Worm (Caenorhabditis elegans) whole organism, L3 larva: Measurements from ENCODE around the gene atf-2.
A peak's percentile ranks its signal among the peaks of the same experiment; 100 is the strongest.

Source experiments
- ZK546.5 ChIP-seq: sonication (generic microtip); optimal IDR thresholded peaks from 2 replicates; lab custom pipeline; 2017; ENCODE audit warnings: missing biosample characterization, missing genetic modification characterization
- ama-1 ChIP-seq: fragments of 150-350 bp; optimal IDR thresholded peaks from 2 replicates; lab custom pipeline; 2018
- ceh-16 ChIP-seq: sonication (generic microtip); optimal IDR thresholded peaks from 2 replicates; lab custom pipeline; 2017; ENCODE audit warnings: missing biosample characterization, missing genetic modification characterization
- ceh-9 ChIP-seq: sonication (generic microtip); optimal IDR thresholded peaks from 2 replicates; lab custom pipeline; 2018; ENCODE audit warnings: missing biosample characterization, missing genetic modification characterization
- elt-1 ChIP-seq: fragments of 150-350 bp; optimal IDR thresholded peaks from 2 replicates; lab custom pipeline; 2014; ENCODE audit warnings: missing biosample characterization, missing genetic modification characterization
- elt-2 ChIP-seq: sonication (generic microtip); optimal IDR thresholded peaks from 2 replicates; lab custom pipeline; 2016; ENCODE audit warnings: missing genetic modification reagents, mild to moderate bottlenecking, missing genetic modification characterization, missing compliant biosample characterization
- elt-3 ChIP-seq, 3 experiments: fragments of 150-350 bp in 1 of 3; sonication (generic microtip) in 2 of 3; optimal IDR thresholded peaks; 2 replicates in 2 of 3; 4 replicates in 1 of 3; lab custom pipeline; 2014 to 2017; ENCODE audit warnings: missing biosample characterization in 3 of 3, missing genetic modification characterization in 3 of 3
- eor-1 ChIP-seq, 2 experiments: fragments of 150-350 bp; optimal IDR thresholded peaks; 2 replicates each; lab custom pipeline; 2014 to 2018; ENCODE audit warnings: missing biosample characterization in 2 of 2, missing genetic modification characterization in 2 of 2
- fkh-10 ChIP-seq: sonication (generic microtip); optimal IDR thresholded peaks from 2 replicates; lab custom pipeline; 2017; ENCODE audit warnings: missing biosample characterization, missing genetic modification reagents, missing genetic modification characterization
- fkh-2 ChIP-seq: fragments of 150-350 bp; optimal IDR thresholded peaks from 2 replicates; lab custom pipeline; 2014; ENCODE audit warnings: missing biosample characterization, missing genetic modification reagents, missing genetic modification characterization
- fos-1 ChIP-seq: fragments of 150-350 bp; optimal IDR thresholded peaks from 2 replicates; lab custom pipeline; 2014; ENCODE audit warnings: missing biosample characterization, missing genetic modification characterization
- hmg-11 ChIP-seq: sonication (generic microtip); optimal IDR thresholded peaks from 2 replicates; lab custom pipeline; 2016; ENCODE audit warnings: missing genetic modification characterization, missing compliant biosample characterization
- jun-1 ChIP-seq: fragments of 150-350 bp; optimal IDR thresholded peaks from 2 replicates; lab custom pipeline; 2014; ENCODE audit warnings: missing biosample characterization, missing genetic modification reagents, missing genetic modification characterization
- lin-15B ChIP-seq: fragments of 150-350 bp; optimal IDR thresholded peaks from 2 replicates; lab custom pipeline; 2014; ENCODE audit warnings: missing biosample characterization, missing genetic modification characterization
- lin-39 ChIP-seq: fragments of 150-350 bp; optimal IDR thresholded peaks from 2 replicates; lab custom pipeline; 2018; ENCODE audit warnings: missing biosample characterization, missing genetic modification reagents, missing genetic modification characterization
- nfya-1 ChIP-seq: sonication (generic microtip); optimal IDR thresholded peaks from 2 replicates; lab custom pipeline; 2017; ENCODE audit warnings: missing genetic modification characterization, mild to moderate bottlenecking, missing compliant biosample characterization, antibody characterized with exemption, moderate library complexity; ENCODE audit not compliant: insufficient read depth
- nhr-23 ChIP-seq: fragments of 150-350 bp; optimal IDR thresholded peaks from 2 replicates; lab custom pipeline; 2014; ENCODE audit warnings: missing biosample characterization, missing genetic modification reagents, missing genetic modification characterization
- nhr-25 ChIP-seq: sonication (generic microtip); optimal IDR thresholded peaks from 2 replicates; lab custom pipeline; 2017; ENCODE audit warnings: missing biosample characterization, missing genetic modification characterization
- nhr-28 ChIP-seq: fragments of 150-350 bp; optimal IDR thresholded peaks from 2 replicates; lab custom pipeline; 2014; ENCODE audit warnings: missing biosample characterization, missing genetic modification characterization
- nhr-43 ChIP-seq: sonication (generic microtip); optimal IDR thresholded peaks from 2 replicates; lab custom pipeline; 2016; ENCODE audit warnings: mild to moderate bottlenecking, missing genetic modification characterization, missing compliant biosample characterization; ENCODE audit not compliant: poor library complexity, severe bottlenecking
- nhr-67 ChIP-seq: fragments of 150-350 bp; optimal IDR thresholded peaks from 2 replicates; lab custom pipeline; 2014; ENCODE audit warnings: missing biosample characterization, missing genetic modification characterization
- nhr-76 ChIP-seq: fragments of 150-350 bp; sonication (generic microtip); optimal IDR thresholded peaks from 5 replicates; lab custom pipeline; 2014; ENCODE audit warnings: missing biosample characterization, missing genetic modification characterization
- nhr-77 ChIP-seq: fragments of 150-350 bp; optimal IDR thresholded peaks from 2 replicates; lab custom pipeline; 2014; ENCODE audit warnings: missing biosample characterization, missing genetic modification characterization
- pha-4 ChIP-seq: fragments of 150-350 bp; optimal IDR thresholded peaks from 2 replicates; lab custom pipeline; 2014; ENCODE audit warnings: missing biosample characterization, missing genetic modification reagents, missing genetic modification characterization
- pqm-1 ChIP-seq: fragments of 150-350 bp; optimal IDR thresholded peaks from 2 replicates; lab custom pipeline; 2017; ENCODE audit warnings: missing biosample characterization, missing genetic modification characterization, inconsistent platforms
- skn-1 ChIP-seq: fragments of 150-350 bp; optimal IDR thresholded peaks from 2 replicates; lab custom pipeline; 2014; ENCODE audit warnings: missing biosample characterization, missing genetic modification characterization
- ztf-11 ChIP-seq: fragments of 150-350 bp; optimal IDR thresholded peaks from 2 replicates; lab custom pipeline; 2014; ENCODE audit warnings: missing biosample characterization, missing genetic modification characterization
- ztf-4 ChIP-seq: fragments of 150-350 bp; optimal IDR thresholded peaks from 2 replicates; lab custom pipeline; 2014; ENCODE audit warnings: missing biosample characterization, missing genetic modification characterization

atf-2 gene

DNA sequence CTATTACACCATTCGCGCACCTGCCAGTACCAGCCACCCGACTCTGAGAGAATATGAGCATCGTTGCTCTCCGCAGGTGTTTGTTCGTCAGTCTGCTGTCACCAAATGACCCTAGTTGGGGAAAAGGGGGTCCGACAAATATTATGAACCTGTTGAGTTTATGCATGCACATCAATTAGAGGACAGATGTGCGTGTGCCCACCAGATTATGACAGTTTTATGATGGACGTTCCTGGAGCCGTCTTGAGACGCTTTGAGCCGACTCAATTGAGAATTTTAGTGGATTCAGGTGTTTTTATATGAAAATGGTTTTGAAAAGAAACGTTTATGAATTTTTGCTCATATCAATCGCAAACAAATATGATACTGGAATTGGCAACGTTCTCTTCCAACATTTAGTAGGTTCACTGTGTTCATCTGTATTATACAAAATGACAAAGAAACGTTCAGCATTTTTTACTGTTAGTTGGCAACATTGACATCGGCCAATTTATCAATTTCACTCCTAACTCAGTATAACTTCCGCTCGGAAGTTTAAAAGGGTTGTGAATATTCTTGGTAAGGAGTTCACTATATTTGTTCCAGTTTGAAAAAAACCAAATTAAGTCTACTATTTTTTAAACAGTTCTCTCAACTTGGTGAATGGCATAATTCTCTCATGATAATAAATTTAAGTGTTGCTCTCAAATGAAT, 4.4 kb upstream of the atf-2 start (continued):
- TF ChIP-seq nhr-28 (tag; lab: Kevin White, UChicago) (no peak), nhr-76 (tag; lab: Kevin White, UChicago) (peak; percentile 33), lin-15B (tag; lab: Kevin White, UChicago) (no peak), fkh-10 (no peak), fos-1 (tag; lab: Kevin White, UChicago) (no peak), lin-39 (tag; lab: Kevin White, UChicago) (peak; percentile 52), nhr-77 (tag; lab: Kevin White, UChicago) (no peak), nfya-1 (tag; lab: Kevin White, UChicago) (peak; percentile 46), ceh-16 (no peak), hmg-11 (tag; lab: Kevin White, UChicago) (peak; percentile 21), nhr-23 (tag; lab: Kevin White, UChicago) (peak; percentile 42)

- peak; percentile 57 for TF ChIP-seq pha-4 (tag; lab: Kevin White, UChicago)
- peak; percentile 19 for TF ChIP-seq elt-2
- TF ChIP-seq ztf-4 (tag; lab: Kevin White, UChicago): no peak
- TF ChIP-seq ZK546.5 (tag; lab: Kevin White, UChicago): no peak
- peak; percentile 73 for TF ChIP-seq pqm-1 (tag; lab: Kevin White, UChicago)
- TF ChIP-seq, all 47 proteins: peak for 3
Measured at ce11 chrII:8747939-8748352, 3.8 kb upstream of the atf-2 start.

DNA sequence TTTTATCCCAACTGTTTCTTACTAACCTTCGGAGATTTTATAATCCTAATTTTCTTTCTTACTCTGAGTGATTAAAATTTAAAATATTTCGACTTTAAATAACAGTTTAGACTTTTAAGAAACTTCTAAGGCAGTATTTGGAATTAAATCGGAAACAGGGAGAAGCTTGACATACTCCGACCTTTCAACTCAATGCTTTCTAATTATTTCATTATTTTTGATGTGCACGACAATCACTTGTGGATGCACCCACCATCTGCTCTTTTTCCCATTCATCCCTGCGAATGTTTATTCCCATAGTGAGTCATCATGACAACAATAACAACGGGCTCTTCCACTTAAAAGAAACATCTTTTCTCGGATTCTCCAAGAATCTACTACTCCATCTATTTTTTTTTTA, 3.1 kb upstream of the atf-2 start:
- TF ChIP-seq ceh-9 (tag; lab: Kevin White, UChicago): no peak
- TF ChIP-seq hmg-11 (tag; lab: Kevin White, UChicago): no peak
- TF ChIP-seq elt-2: no peak
- no peak for TF ChIP-seq nhr-77 (tag; lab: Kevin White, UChicago)

DNA sequence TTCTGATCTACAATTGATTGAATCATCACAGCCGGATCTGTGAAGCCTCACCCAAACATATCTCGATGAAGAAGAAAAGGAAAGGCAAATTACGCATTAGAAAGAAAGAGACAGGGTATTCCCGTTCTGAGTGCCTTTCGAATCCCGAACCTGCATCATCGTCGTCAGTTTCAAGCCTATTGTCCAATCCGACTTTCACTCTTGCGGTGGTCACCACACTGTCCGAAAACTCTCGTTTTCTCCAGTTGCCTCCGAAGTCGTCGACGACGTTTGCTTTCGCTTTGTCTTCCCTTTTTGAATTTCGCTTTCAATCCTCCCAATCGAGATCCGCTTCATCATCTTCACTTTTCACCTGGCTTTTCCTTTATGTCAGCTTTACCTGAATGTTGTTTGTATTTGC, 2.7 kb upstream of the atf-2 start:
- TF ChIP-seq nhr-23 (tag; lab: Kevin White, UChicago): peak; percentile 35
- TF ChIP-seq nhr-43 (tag; lab: Kevin White, UChicago): peak; percentile 24
- no peak for TF ChIP-seq nhr-77 (tag; lab: Kevin White, UChicago)
- no peak for TF ChIP-seq nhr-67 (tag; lab: Kevin White, UChicago)
- no peak for TF ChIP-seq fkh-2 (tag; lab: Kevin White, UChicago)
- TF ChIP-seq eor-1 (tag; optimal IDR thresholded peaks at IDR 0.05; lab: Kevin White, UChicago): no peak
- TF ChIP-seq nfya-1 (tag; lab: Kevin White, UChicago): no peak
- TF ChIP-seq ztf-11 (tag; lab: Kevin White, UChicago): no peak
- no peak for TF ChIP-seq fkh-10
- no peak for TF ChIP-seq lin-39 (tag; lab: Kevin White, UChicago)
- TF ChIP-seq elt-1 (tag; lab: Kevin White, UChicago): no peak
- TF ChIP-seq nhr-25 (tag; lab: Kevin White, UChicago): peak; percentile 34
- no peak for TF ChIP-seq jun-1 (tag; lab: Kevin White, UChicago)
- no peak for TF ChIP-seq ama-1 (lab: Kevin White, UChicago)

DNA sequence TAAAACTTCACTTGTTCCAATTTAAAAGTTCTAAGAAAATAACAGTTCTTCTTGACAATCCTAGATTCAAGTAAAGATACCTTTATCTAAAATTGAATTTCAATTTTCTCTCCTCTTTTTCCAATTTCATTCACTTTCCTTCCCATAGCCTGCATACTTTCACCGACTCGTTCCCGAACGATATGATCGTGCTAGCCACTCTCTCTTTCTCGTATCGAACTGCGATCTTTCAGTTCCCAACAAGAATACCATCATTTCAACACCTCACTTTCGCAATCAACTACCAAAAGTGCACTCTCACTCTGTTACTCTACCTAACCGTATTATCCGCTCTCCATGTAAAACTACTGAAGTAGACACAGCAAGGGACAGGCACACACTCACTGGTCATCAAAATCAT, 1.7 kb upstream of the atf-2 start:
- TF ChIP-seq nfya-1 (tag; lab: Kevin White, UChicago) (no peak), fkh-2 (tag; lab: Kevin White, UChicago) (no peak), elt-1 (tag; lab: Kevin White, UChicago) (peak; percentile 79), nhr-23 (tag; lab: Kevin White, UChicago) (peak; percentile 13)

DNA sequence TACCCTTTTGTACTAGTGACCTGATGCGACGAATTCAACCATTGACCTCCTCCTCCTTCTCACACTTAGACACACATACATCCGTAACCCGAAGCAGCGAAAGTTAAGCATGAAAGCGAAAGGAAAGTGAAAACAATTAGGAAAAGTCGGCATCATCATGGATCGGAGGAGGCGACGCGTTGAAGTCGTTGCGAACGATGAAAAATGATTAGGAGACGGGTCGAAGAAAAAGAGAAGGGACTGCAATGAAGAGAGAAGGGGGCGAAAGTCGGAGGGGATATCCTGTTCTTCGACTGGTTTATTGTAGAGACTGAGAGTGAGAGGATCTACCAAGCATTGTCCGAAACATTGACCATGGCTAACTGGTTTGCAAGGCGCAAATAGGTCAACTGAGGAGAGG, 744 bp upstream of the atf-2 start:
- TF ChIP-seq nhr-28 (tag; lab: Kevin White, UChicago) (no peak), nhr-25 (tag; lab: Kevin White, UChicago) (peak; percentile 81), pha-4 (tag; lab: Kevin White, UChicago) (no peak), elt-3 (tag; optimal IDR thresholded peaks at IDR 0.05; lab: Kevin White, UChicago) (peak in 1 of 3 experiments; percentile 54), nhr-23 (tag; lab: Kevin White, UChicago) (peak; percentile 97), fos-1 (tag; lab: Kevin White, UChicago) (peak; percentile 38), skn-1 (tag; lab: Kevin White, UChicago) (no peak), nhr-43 (tag; lab: Kevin White, UChicago) (peak; percentile 66)
